Worm (Caenorhabditis elegans): ENCODE data around the gene mrp-8.

The mrp-8 gene

ce11 chrIII:12251178-12251577 is 51.8 kb downstream of the mrp-8 start:
- TF ChIP-seq T23F11.4 (GFP tag; optimal IDR thresholded peaks at IDR 0.05) (no peak), hlh-15 (tag; optimal IDR thresholded peaks at IDR 0.05) (no peak), unc-55 (GFP tag; optimal IDR thresholded peaks at IDR 0.05) (no peak), pax-1 (tag; optimal IDR thresholded peaks at IDR 0.05) (no peak)

- TF ChIP-seq fax-1 (tag; optimal IDR thresholded peaks at IDR 0.05) (no peak), nfya-1 (tag; optimal IDR thresholded peaks at IDR 0.05) (peak; percentile 84), gmeb-2 (tag; optimal IDR thresholded peaks at IDR 0.05) (no peak), syd-9 (tag; optimal IDR thresholded peaks at IDR 0.05) (no peak), unc-42 (tag; optimal IDR thresholded peaks at IDR 0.05) (peak; percentile 79), tbx-7 (tag; optimal IDR thresholded peaks at IDR 0.05) (no peak), K09A11.1 (tag; optimal IDR thresholded peaks at IDR 0.05; ENCODE audit: insufficient read depth) (peak; percentile 40), ets-4 (tag; optimal IDR thresholded peaks at IDR 0.05) (no peak), ceh-19 (GFP tag; optimal IDR thresholded peaks at IDR 0.05) (no peak), hlh-13 (GFP tag; optimal IDR thresholded peaks at IDR 0.05) (peak; percentile 13), ceh-14 (tag; optimal IDR thresholded peaks at IDR 0.05) (peak; percentile 50), ceh-2 (tag; optimal IDR thresholded peaks at IDR 0.05) (no peak), ceh-6 (GFP tag; optimal IDR thresholded peaks at IDR 0.05) (no peak), nhr-232 (tag; optimal IDR thresholded peaks at IDR 0.05) (peak; percentile 28), che-1 (tag; optimal IDR thresholded peaks at IDR 0.05) (no peak), pros-1 (tag; optimal IDR thresholded peaks at IDR 0.05) (peak; percentile 25), hlh-8 (tag; optimal IDR thresholded peaks at IDR 0.05) (no peak), odd-2 (tag; optimal IDR thresholded peaks at IDR 0.05) (no peak), ref-2 (tag; optimal IDR thresholded peaks at IDR 0.05) (peak; percentile 71), ceh-31 (tag; optimal IDR thresholded peaks at IDR 0.05) (peak; percentile 74), ttx-3 (tag; optimal IDR thresholded peaks at IDR 0.05) (no peak), pax-1 (tag; optimal IDR thresholded peaks at IDR 0.05) (peak; percentile 75), ceh-30 (tag; optimal IDR thresholded peaks at IDR 0.05) (no peak), ceh-24 (tag; optimal IDR thresholded peaks at IDR 0.05) (no peak), elt-4 (tag; optimal IDR thresholded peaks at IDR 0.05) (no peak), pha-2 (tag; optimal IDR thresholded peaks at IDR 0.05) (no peak), pag-3 (tag; optimal IDR thresholded peaks at IDR 0.05; ENCODE audit: borderline replicate concordance) (no peak), nhr-11 (tag; optimal IDR thresholded peaks at IDR 0.05) (no peak), lin-11 (tag; optimal IDR thresholded peaks at IDR 0.05) (no peak), ztf-16 (tag; optimal IDR thresholded peaks at IDR 0.05) (no peak), ceh-45 (GFP tag; IDR thresholded peaks at IDR 0.05) (no peak), unc-86 (tag; optimal IDR thresholded peaks at IDR 0.05) (no peak), hlh-6 (tag; optimal IDR thresholded peaks at IDR 0.05) (no peak), dve-1 (tag; optimal IDR thresholded peaks at IDR 0.05) (peak; percentile 72), ceh-9 (tag; optimal IDR thresholded peaks at IDR 0.05) (no peak), F13H6.1 (tag; optimal IDR thresholded peaks at IDR 0.05) (no peak), ama-1 (optimal IDR thresholded peaks at IDR 0.05) (peak; percentile 99), pha-4 (tag; optimal IDR thresholded peaks at IDR 0.05) (no peak), unc-55 (GFP tag; optimal IDR thresholded peaks at IDR 0.05) (no peak), pat-9 (tag; optimal IDR thresholded peaks at IDR 0.05) (peak; percentile 22), sox-4 (tag; optimal IDR thresholded peaks at IDR 0.05) (peak; percentile 30), lim-6 (tag; optimal IDR thresholded peaks at IDR 0.05) (no peak), sox-2 (GFP tag; IDR thresholded peaks at IDR 0.05) (no peak), madf-2 (tag; optimal IDR thresholded peaks at IDR 0.05) (no peak), C08G9.2 (tag; optimal IDR thresholded peaks at IDR 0.05) (peak; percentile 69), hlh-15 (tag; optimal IDR thresholded peaks at IDR 0.05) (no peak), C38D4.7 (GFP tag; optimal IDR thresholded peaks at IDR 0.05) (no peak), fkh-10 (GFP tag; optimal IDR thresholded peaks at IDR 0.05) (no peak), fkh-6 (tag; optimal IDR thresholded peaks at IDR 0.05) (peak; percentile 2)
Measured at ce11 chrIII:12250114-12250792, 52.7 kb downstream of the mrp-8 start, which contains the start of the genes tim-1 and Y75B8A.23. TSS of gene tim-1 (minus strand) at chrIII:12250164. TSS of gene Y75B8A.23 (plus strand) at chrIII:12250660.
